Worm (Caenorhabditis elegans) whole organism, L2 larva: ENCODE data around the gene cyp-34A1.

Experiments
- R02D3.7 ChIP-seq: fragments of 150-350 bp; optimal IDR thresholded peaks from 2 replicates; lab custom pipeline; 2014; ENCODE audit warnings: missing biosample characterization, missing genetic modification characterization
- Y55F3AM.14 ChIP-seq: fragments of 200-800 bp; sonication (Bioruptor generic); optimal IDR thresholded peaks from 2 replicates; lab custom pipeline; 2018; ENCODE audit warnings: mild to moderate bottlenecking, missing genetic modification characterization, missing compliant biosample characterization
- ZK546.5 ChIP-seq: sonication (generic microtip); optimal IDR thresholded peaks from 2 replicates; lab custom pipeline; 2017; ENCODE audit warnings: missing biosample characterization, missing genetic modification characterization
- aly-2 ChIP-seq: fragments of 150-350 bp; optimal IDR thresholded peaks from 2 replicates; lab custom pipeline; 2014; ENCODE audit warnings: missing biosample characterization, missing genetic modification characterization
- ama-1 ChIP-seq: fragments of 150-350 bp; optimal IDR thresholded peaks from 2 replicates; lab custom pipeline; 2018; ENCODE audit warnings: inconsistent platforms
- blmp-1 ChIP-seq: sonication (generic microtip); optimal IDR thresholded peaks from 2 replicates; lab custom pipeline; 2017; ENCODE audit warnings: missing genetic modification characterization, mild to moderate bottlenecking, missing compliant biosample characterization, antibody characterized with exemption, moderate library complexity; ENCODE audit not compliant: insufficient read depth
- ceh-82 ChIP-seq: fragments of 150-350 bp; optimal IDR thresholded peaks from 2 replicates; lab custom pipeline; 2014; ENCODE audit warnings: missing biosample characterization, missing genetic modification characterization
- crh-2 ChIP-seq: sonication (generic microtip); optimal IDR thresholded peaks from 2 replicates; lab custom pipeline; 2017; ENCODE audit warnings: missing biosample characterization, missing genetic modification characterization
- dmd-4 ChIP-seq: sonication (generic microtip); optimal IDR thresholded peaks from 2 replicates; lab custom pipeline; 2017; ENCODE audit warnings: missing biosample characterization, missing genetic modification characterization
- elt-3 ChIP-seq: sonication (generic microtip); optimal IDR thresholded peaks from 2 replicates; lab custom pipeline; 2017; ENCODE audit warnings: missing biosample characterization, missing genetic modification characterization
- fos-1 ChIP-seq: fragments of 150-350 bp; optimal IDR thresholded peaks from 2 replicates; lab custom pipeline; 2014; ENCODE audit warnings: missing biosample characterization, missing genetic modification characterization
- gmeb-1 ChIP-seq: fragments of 150-350 bp; optimal IDR thresholded peaks from 2 replicates; lab custom pipeline; 2014; ENCODE audit warnings: missing biosample characterization, missing genetic modification characterization
- lin-11 ChIP-seq: fragments of 150-350 bp; sonication (generic microtip); optimal IDR thresholded peaks from 2 replicates; lab custom pipeline; 2014; ENCODE audit warnings: missing biosample characterization, missing genetic modification characterization, inconsistent platforms, mixed read lengths
- lin-13 ChIP-seq: fragments of 150-350 bp; optimal IDR thresholded peaks from 2 replicates; lab custom pipeline; 2014; ENCODE audit warnings: missing biosample characterization, missing genetic modification reagents, missing genetic modification characterization
- lin-39 ChIP-seq: fragments of 150-350 bp; optimal IDR thresholded peaks from 2 replicates; lab custom pipeline; 2014; ENCODE audit warnings: missing biosample characterization, missing genetic modification reagents, missing genetic modification characterization
- lsy-2 ChIP-seq, 2 experiments: fragments of 150-350 bp in 1 of 2; sonication (generic microtip) in 1 of 2; optimal IDR thresholded peaks; 2 replicates each; lab custom pipeline; 2014 to 2017; ENCODE audit warnings: missing biosample characterization in 2 of 2, missing genetic modification characterization in 2 of 2
- mab-5 ChIP-seq: fragments of 150-350 bp; optimal IDR thresholded peaks from 2 replicates; lab custom pipeline; 2014; ENCODE audit warnings: missing biosample characterization, missing genetic modification characterization
- mbf-1 ChIP-seq: sonication (generic microtip); optimal IDR thresholded peaks from 2 replicates; lab custom pipeline; 2017; ENCODE audit warnings: missing biosample characterization, missing genetic modification characterization
- mdl-1 ChIP-seq, 2 experiments: fragments of 150-350 bp in 1 of 2; sonication (generic microtip) in 1 of 2; optimal IDR thresholded peaks; 2 replicates each; lab custom pipeline; 2017; ENCODE audit warnings: missing biosample characterization in 2 of 2, missing genetic modification characterization in 2 of 2
- nhr-10 ChIP-seq: sonication (generic microtip); optimal IDR thresholded peaks from 2 replicates; lab custom pipeline; 2017; ENCODE audit warnings: missing biosample characterization, missing genetic modification characterization
- nhr-11 ChIP-seq: fragments of 150-350 bp; optimal IDR thresholded peaks from 2 replicates; lab custom pipeline; 2014; ENCODE audit warnings: missing biosample characterization, missing genetic modification characterization
- nhr-12 ChIP-seq: fragments of 150-350 bp; optimal IDR thresholded peaks from 2 replicates; lab custom pipeline; 2014; ENCODE audit warnings: missing biosample characterization, missing genetic modification characterization
- nhr-129 ChIP-seq: fragments of 150-350 bp; optimal IDR thresholded peaks from 2 replicates; lab custom pipeline; 2014; ENCODE audit warnings: missing biosample characterization, missing genetic modification characterization
- nhr-21 ChIP-seq: fragments of 150-350 bp; optimal IDR thresholded peaks from 2 replicates; lab custom pipeline; 2014; ENCODE audit warnings: missing biosample characterization, missing genetic modification characterization
- nhr-237 ChIP-seq: fragments of 150-350 bp; optimal IDR thresholded peaks from 2 replicates; lab custom pipeline; 2014; ENCODE audit warnings: missing biosample characterization, missing genetic modification characterization
- nhr-25 ChIP-seq: fragments of 150-350 bp; sonication (generic microtip); optimal IDR thresholded peaks from 3 replicates; lab custom pipeline; 2014; ENCODE audit warnings: missing biosample characterization, missing genetic modification characterization
- nhr-6 ChIP-seq: fragments of 150-350 bp; optimal IDR thresholded peaks from 2 replicates; lab custom pipeline; 2014; ENCODE audit warnings: missing biosample characterization, missing genetic modification characterization
- peb-1 ChIP-seq: fragments of 150-350 bp; optimal IDR thresholded peaks from 2 replicates; lab custom pipeline; 2014; ENCODE audit warnings: missing biosample characterization, missing genetic modification characterization
- skn-1 ChIP-seq: sonication (generic microtip); optimal IDR thresholded peaks from 2 replicates; lab custom pipeline; 2017; ENCODE audit warnings: missing biosample characterization, missing genetic modification characterization
- sma-9 ChIP-seq, 2 experiments: fragments of 150-350 bp in 1 of 2; sonication (generic microtip) in 1 of 2; optimal IDR thresholded peaks; 2 replicates each; lab custom pipeline; 2014 to 2016; ENCODE audit warnings: missing genetic modification characterization in 2 of 2, mild to moderate bottlenecking in 1 of 2, missing biosample characterization in 1 of 2, missing compliant biosample characterization in 1 of 2, missing genetic modification reagents in 1 of 2, moderate library complexity in 1 of 2
- unc-55 ChIP-seq: fragments of 150-350 bp; sonication (generic microtip); optimal IDR thresholded peaks from 3 replicates; lab custom pipeline; 2014; ENCODE audit warnings: missing biosample characterization, missing genetic modification reagents, missing genetic modification characterization
- unc-62 ChIP-seq: fragments of 150-350 bp; optimal IDR thresholded peaks from 2 replicates; lab custom pipeline; 2014; ENCODE audit warnings: missing biosample characterization, missing genetic modification reagents, missing genetic modification characterization
- ztf-1 ChIP-seq: fragments of 200-800 bp; sonication (Bioruptor generic); conservative IDR thresholded peaks from 2 replicates; pipeline ENCODE4 v1.3.6; 2022; ENCODE audit warnings: missing genetic modification characterization, missing compliant biosample characterization
- ztf-11 ChIP-seq: sonication (generic microtip); optimal IDR thresholded peaks from 2 replicates; lab custom pipeline; 2017; ENCODE audit warnings: missing biosample characterization, missing genetic modification characterization

cyp-34A1 gene

DNA sequence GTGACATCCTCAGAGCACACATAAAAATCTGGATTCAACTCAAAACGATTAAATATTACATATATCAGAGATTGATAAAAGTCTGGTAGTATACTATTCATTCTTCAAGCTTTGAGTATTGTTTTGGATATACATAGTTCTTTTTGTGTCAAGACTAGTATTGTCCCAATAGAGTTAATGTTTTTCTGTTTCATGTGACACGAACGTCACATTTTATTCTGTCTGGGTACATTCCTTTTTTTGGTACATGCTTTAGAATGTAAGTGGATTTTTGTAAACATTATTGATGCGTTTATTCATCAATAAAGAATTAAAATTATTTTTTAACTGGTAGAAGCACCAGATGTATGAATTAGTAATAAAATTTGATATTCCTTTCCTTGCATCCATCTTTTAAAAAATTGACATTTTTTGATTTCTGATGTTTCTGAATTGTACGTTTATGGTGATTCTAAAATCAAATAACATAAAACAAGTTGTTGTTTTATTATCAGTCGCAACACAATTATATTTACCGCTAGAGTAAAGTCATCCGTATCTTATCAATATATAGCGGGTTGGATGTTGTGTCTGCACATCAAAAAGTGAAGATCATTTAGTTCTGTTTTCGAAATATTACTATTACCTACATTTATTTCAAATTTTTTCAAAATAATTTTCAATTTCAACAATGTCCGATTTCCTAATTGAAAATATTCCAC lies 28.2 kb upstream of the cyp-34A1 start, which contains the start of the genes srt-22 and nhr-246:
Gene srt-22, minus strand, starts transcription at position 101 of the 701 bp plus-strand sequence.
Gene nhr-246, plus strand, starts transcription at position 651 of the 701 bp plus-strand sequence.
- no peak for TF ChIP-seq aly-2 (tag; lab: Kevin White, UChicago)
- no peak for TF ChIP-seq lsy-2 (tag; optimal IDR thresholded peaks at IDR 0.05; lab: Kevin White, UChicago)
- no peak for TF ChIP-seq nhr-12 (tag; lab: Kevin White, UChicago)
- TF ChIP-seq lin-39 (tag; lab: Kevin White, UChicago) = no peak
- TF ChIP-seq mab-5 (tag; lab: Kevin White, UChicago) = no peak
- TF ChIP-seq dmd-4 = no peak
- no peak for TF ChIP-seq mdl-1 (tag; optimal IDR thresholded peaks at IDR 0.05; lab: Kevin White, UChicago)
- no peak for TF ChIP-seq unc-55 (GFP tag; lab: Kevin White, UChicago)
- no peak for TF ChIP-seq Y55F3AM.14 (GFP tag; lab: Kevin White, UChicago)
- TF ChIP-seq mbf-1 (tag; lab: Kevin White, UChicago) = no peak
- TF ChIP-seq elt-3 = no peak
- TF ChIP-seq ztf-1 (GFP tag; lab: Robert Waterston, UW) = no peak
- no peak for TF ChIP-seq nhr-6
- TF ChIP-seq crh-2 (tag; lab: Kevin White, UChicago) = no peak
- no peak for TF ChIP-seq peb-1
- TF ChIP-seq R02D3.7 (tag; lab: Kevin White, UChicago) = no peak
- TF ChIP-seq gmeb-1 = no peak
- TF ChIP-seq, all 48 proteins: peak for 0

DNA sequence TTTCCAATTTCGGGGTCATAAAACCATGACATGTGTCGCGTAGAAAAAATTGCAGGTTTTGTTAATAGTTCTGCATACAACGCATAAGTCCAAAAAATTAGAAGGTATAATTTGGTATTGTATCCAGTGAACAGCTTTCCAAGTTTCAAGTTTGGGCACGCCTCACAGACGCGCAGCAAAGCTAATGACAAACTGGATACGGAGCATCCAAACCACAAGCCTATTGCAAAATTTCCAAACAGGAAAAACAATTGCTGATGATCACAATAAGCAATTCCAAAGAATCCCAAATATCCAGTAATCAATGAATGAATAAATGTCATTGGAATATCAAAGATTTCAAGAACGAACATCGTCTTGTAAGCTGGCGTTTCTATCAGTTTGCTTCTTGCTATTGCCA lies 25.8 kb upstream of the cyp-34A1 start:
- no peak for TF ChIP-seq R02D3.7 (tag; lab: Kevin White, UChicago)
- TF ChIP-seq ceh-82 (tag; lab: Kevin White, UChicago) = no peak
- no peak for TF ChIP-seq mab-5 (tag; lab: Kevin White, UChicago)
- no peak for TF ChIP-seq nhr-237 (tag; lab: Kevin White, UChicago)
- TF ChIP-seq skn-1 (tag; lab: Kevin White, UChicago) = no peak
- no peak for TF ChIP-seq blmp-1
- TF ChIP-seq nhr-11 = no peak

DNA sequence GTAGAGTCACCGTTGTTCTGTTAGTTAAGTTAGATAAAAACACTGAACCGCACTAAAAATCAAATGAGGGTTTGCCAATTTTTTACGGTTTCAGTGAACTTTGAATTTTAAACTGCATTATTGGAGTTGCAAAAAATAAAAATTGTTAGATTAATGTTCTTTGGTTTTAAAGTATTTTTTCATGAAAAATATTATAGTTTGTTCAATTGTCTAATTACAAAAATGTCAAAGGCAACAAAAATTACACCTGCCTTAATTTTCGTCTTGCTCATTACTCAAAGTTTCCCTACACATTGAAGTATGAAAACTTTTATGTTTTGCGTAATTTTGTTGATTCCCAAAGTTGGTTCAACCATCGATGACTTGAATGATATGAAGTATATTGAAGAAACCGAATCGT lies 23.0 kb upstream of the cyp-34A1 start, which contains the start of gene irld-62:
Gene irld-62, plus strand, starts transcription at position 301 of the 400 bp plus-strand sequence.
- TF ChIP-seq unc-62 (GFP tag; lab: Kevin White, UChicago) = no peak

DNA sequence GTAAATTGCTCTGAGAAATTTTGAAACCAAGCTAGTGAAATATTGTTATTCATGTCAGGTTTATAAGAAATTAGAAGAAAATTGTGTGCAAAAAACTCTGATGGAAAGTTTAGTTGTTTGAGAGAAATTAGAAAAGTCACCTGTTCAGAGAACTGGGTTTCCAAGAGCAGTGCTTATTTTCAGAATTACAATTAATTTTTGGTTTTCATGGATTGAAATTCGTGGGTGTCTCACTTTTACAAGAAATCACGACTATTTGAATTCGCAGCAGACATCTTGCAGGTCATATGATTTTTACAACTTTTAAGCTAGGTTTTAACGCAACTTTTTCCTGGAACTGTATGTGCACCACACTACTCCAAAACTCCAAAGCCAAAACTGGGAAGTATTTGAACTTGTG lies 21.3 kb upstream of the cyp-34A1 start, which contains the start of gene srz-10:
Gene srz-10, minus strand, starts transcription at position 88 of the 400 bp plus-strand sequence.
- TF ChIP-seq lin-11 (tag; lab: Kevin White, UChicago) = no peak
- TF ChIP-seq crh-2 (tag; lab: Kevin White, UChicago) = no peak
- no peak for TF ChIP-seq lin-13 (GFP tag; lab: Kevin White, UChicago)
- no peak for TF ChIP-seq mbf-1 (tag; lab: Kevin White, UChicago)
- no peak for TF ChIP-seq skn-1 (tag; lab: Kevin White, UChicago)
- no peak for TF ChIP-seq ztf-11 (tag; lab: Kevin White, UChicago)
- TF ChIP-seq peb-1 = no peak
- TF ChIP-seq R02D3.7 (tag; lab: Kevin White, UChicago) = no peak
- TF ChIP-seq ama-1 (lab: Kevin White, UChicago) = no peak
- no peak for TF ChIP-seq nhr-25 (tag; lab: Kevin White, UChicago)
- no peak for TF ChIP-seq sma-9 (GFP tag; optimal IDR thresholded peaks at IDR 0.05; lab: Kevin White, UChicago)
- TF ChIP-seq sma-9 (tag; optimal IDR thresholded peaks at IDR 0.05; lab: Kevin White, UChicago) = no peak
- no peak for TF ChIP-seq nhr-12 (tag; lab: Kevin White, UChicago)
- no peak for TF ChIP-seq mdl-1 (tag; optimal IDR thresholded peaks at IDR 0.05; lab: Kevin White, UChicago)
- TF ChIP-seq nhr-10 (tag; lab: Kevin White, UChicago) = no peak
- TF ChIP-seq nhr-21 (tag; lab: Kevin White, UChicago) = no peak
- TF ChIP-seq ZK546.5 = no peak
- TF ChIP-seq nhr-11 = no peak

DNA sequence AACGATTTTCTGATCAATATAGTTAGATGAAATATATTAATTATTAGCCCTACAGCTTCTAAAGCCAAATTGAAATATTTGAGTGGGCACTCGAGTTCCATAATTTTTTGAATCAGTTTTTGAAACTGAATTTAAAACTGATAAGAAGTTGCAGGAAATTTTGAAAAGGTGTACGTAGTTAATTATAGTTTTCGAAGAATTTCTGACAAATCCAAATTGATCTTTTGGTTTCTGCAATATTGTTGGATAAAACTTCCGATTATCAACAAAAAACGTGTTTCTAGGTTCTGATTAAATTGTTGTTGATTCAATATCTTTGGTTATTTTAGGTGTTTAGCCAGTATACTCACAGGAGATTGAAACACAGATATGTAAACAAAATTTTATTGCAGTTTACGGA lies 19.0 kb upstream of the cyp-34A1 start, which contains the start of gene T26H8.4:
Gene T26H8.4, minus strand, starts transcription at position 101 of the 400 bp plus-strand sequence.
- TF ChIP-seq nhr-129 (tag; lab: Kevin White, UChicago) (no peak), dmd-4 (no peak), fos-1 (no peak), ztf-1 (GFP tag; lab: Robert Waterston, UW) (no peak)
